Fruit fly (Drosophila melanogaster) whole organism, embryonic: ENCODE measurements around the gene CG9044.
A peak's percentile ranks its signal among the peaks of the same experiment; 100 is the strongest.

Source experiments
- Asciz ChIP-seq: fragments of 200-800 bp; sonication (Bioruptor generic); optimal IDR thresholded peaks from 2 replicates; lab custom pipeline; 2017; ENCODE audit warnings: missing biosample characterization, mild to moderate bottlenecking, missing genetic modification characterization, missing genetic modification reagents
- CG10274 ChIP-seq: fragments of 200-800 bp; sonication (Bioruptor generic); optimal IDR thresholded peaks from 3 replicates; lab custom pipeline; 2017; ENCODE audit warnings: missing biosample characterization, mild to moderate bottlenecking, missing genetic modification characterization
- CG12104 ChIP-seq: fragments of 200-800 bp; sonication (Bioruptor generic); optimal IDR thresholded peaks from 3 replicates; lab custom pipeline; 2016; ENCODE audit warnings: missing biosample characterization, missing genetic modification characterization
- CG15696 ChIP-seq: fragments of 200-800 bp; sonication (Bioruptor generic); optimal IDR thresholded peaks from 2 replicates; lab custom pipeline; 2019; ENCODE audit warnings: missing biosample characterization, mild to moderate bottlenecking, missing genetic modification characterization, moderate library complexity
- CG2120 ChIP-seq: fragments of 200-800 bp; sonication (Bioruptor generic); optimal IDR thresholded peaks from 3 replicates; lab custom pipeline; 2016; ENCODE audit warnings: missing biosample characterization, missing genetic modification characterization
- CG2202 ChIP-seq: fragments of 200-800 bp; sonication (Bioruptor generic); optimal IDR thresholded peaks from 2 replicates; lab custom pipeline; 2018; ENCODE audit warnings: missing biosample characterization, mild to moderate bottlenecking, missing genetic modification characterization
- CG31224 ChIP-seq: fragments of 200-800 bp; sonication (Bioruptor generic); IDR thresholded peaks from 2 replicates; pipeline ENCODE4 v1.3.6; 2022; ENCODE audit warnings: missing biosample characterization, missing genetic modification characterization
- CG31388 ChIP-seq: fragments of 200-800 bp; sonication (Bioruptor generic); optimal IDR thresholded peaks from 2 replicates; lab custom pipeline; 2016; ENCODE audit warnings: missing biosample characterization, missing genetic modification characterization
- CG4282 ChIP-seq: fragments of 200-800 bp; sonication (Bioruptor generic); optimal IDR thresholded peaks from 2 replicates; lab custom pipeline; 2016; ENCODE audit warnings: missing biosample characterization, missing genetic modification characterization
- CG4360 ChIP-seq: fragments of 200-800 bp; sonication (Bioruptor generic); IDR thresholded peaks from 2 replicates; pipeline ENCODE4 v1.3.6; 2022; ENCODE audit warnings: missing biosample characterization, missing genetic modification characterization
- CG4707 ChIP-seq: fragments of 200-800 bp; sonication (Bioruptor generic); optimal IDR thresholded peaks from 2 replicates; lab custom pipeline; 2018; ENCODE audit warnings: missing biosample characterization, mild to moderate bottlenecking, missing genetic modification characterization, moderate library complexity
- CG6689 ChIP-seq: fragments of 200-800 bp; sonication (Bioruptor generic); IDR thresholded peaks from 2 replicates; pipeline ENCODE4 v1.3.6; 2022; ENCODE audit warnings: missing biosample characterization, missing genetic modification characterization
- CG6791 ChIP-seq: fragments of 200-800 bp; sonication (Bioruptor generic); IDR thresholded peaks from 3 replicates; pipeline ENCODE4 v1.3.6; 2022; ENCODE audit warnings: missing biosample characterization, missing genetic modification characterization; ENCODE audit not compliant: partially characterized antibody
- CG7786 ChIP-seq: fragments of 200-800 bp; sonication (Bioruptor generic); optimal IDR thresholded peaks from 2 replicates; lab custom pipeline; 2016; ENCODE audit warnings: missing biosample characterization, missing genetic modification characterization
- CG7928 ChIP-seq: fragments of 200-800 bp; sonication (Bioruptor generic); optimal IDR thresholded peaks from 2 replicates; lab custom pipeline; 2017; ENCODE audit warnings: missing biosample characterization, mild to moderate bottlenecking, missing genetic modification characterization
- D ChIP-seq, 2 experiments: fragments of 200-800 bp in 1 of 2; fragments of >200 bp in 1 of 2; sonication (Bioruptor generic) in 1 of 2; optimal IDR thresholded peaks; 2 replicates in 1 of 2; 3 replicates in 1 of 2; lab custom pipeline; 2017; ENCODE audit warnings: mild to moderate bottlenecking in 1 of 2, missing biosample characterization in 1 of 2, missing genetic modification characterization in 1 of 2, missing genetic modification reagents in 1 of 2
- Fer3 ChIP-seq: fragments of 200-800 bp; sonication (Bioruptor generic); optimal IDR thresholded peaks from 2 replicates; lab custom pipeline; 2018; ENCODE audit warnings: missing biosample characterization, mild to moderate bottlenecking, missing genetic modification characterization, moderate library complexity
- HLHmδ ChIP-seq: fragments of 200-800 bp; sonication (Bioruptor generic); optimal IDR thresholded peaks from 2 replicates; lab custom pipeline; 2018; ENCODE audit warnings: missing biosample characterization, mild to moderate bottlenecking, missing genetic modification characterization, moderate library complexity
- Hr39 ChIP-seq: fragments of >200 bp; optimal IDR thresholded peaks from 2 replicates; lab custom pipeline; 2017
- Pdp1 ChIP-seq, 2 experiments: fragments of 200-800 bp; sonication (Bioruptor generic); optimal IDR thresholded peaks; 3 replicates each; lab custom pipeline; 2016; ENCODE audit warnings: missing biosample characterization in 2 of 2, missing genetic modification characterization in 2 of 2, mild to moderate bottlenecking in 1 of 2, moderate library complexity in 1 of 2
- Ssrp ChIP-seq: fragments of 200-800 bp; sonication (Bioruptor generic); optimal IDR thresholded peaks from 2 replicates; lab custom pipeline; 2018; ENCODE audit warnings: missing biosample characterization, mild to moderate bottlenecking, missing genetic modification characterization, moderate library complexity
- Stat92E ChIP-seq, 3 experiments: fragments of >200 bp in 2 of 3; fragments of 200-800 bp in 1 of 3; sonication (Bioruptor generic) in 1 of 3; optimal IDR thresholded peaks; 2 replicates each; lab custom pipeline; 2017 to 2019; ENCODE audit warnings: missing biosample characterization in 3 of 3, missing genetic modification characterization in 3 of 3, mild to moderate bottlenecking in 1 of 3, moderate library complexity in 1 of 3
- Usf ChIP-seq: fragments of 200-800 bp; sonication (Bioruptor generic); optimal IDR thresholded peaks from 2 replicates; lab custom pipeline; 2017; ENCODE audit warnings: missing genotype, missing biosample characterization, missing genetic modification characterization
- ap ChIP-seq: fragments of 200-800 bp; sonication (Bioruptor generic); IDR thresholded peaks from 2 replicates; pipeline ENCODE4 v1.3.6; 2022; ENCODE audit warnings: missing biosample characterization, missing genetic modification characterization
- bbx ChIP-seq: fragments of 200-800 bp; sonication (Bioruptor generic); IDR thresholded peaks from 2 replicates; pipeline ENCODE4 v1.3.6; 2022; ENCODE audit warnings: missing biosample characterization, missing genetic modification characterization; ENCODE audit not compliant: partially characterized antibody
- crol ChIP-seq: fragments of 200-800 bp; sonication (Bioruptor generic); IDR thresholded peaks from 2 replicates; pipeline ENCODE4 v1.3.6; 2022; ENCODE audit warnings: missing biosample characterization, missing genetic modification characterization
- emc ChIP-seq: fragments of 200-800 bp; sonication (Bioruptor generic); optimal IDR thresholded peaks from 2 replicates; lab custom pipeline; 2016; ENCODE audit warnings: missing biosample characterization, missing genetic modification characterization
- fd3F ChIP-seq: fragments of 200-800 bp; sonication (Bioruptor generic); optimal IDR thresholded peaks from 2 replicates; lab custom pipeline; 2018; ENCODE audit warnings: missing biosample characterization, mild to moderate bottlenecking, missing genetic modification characterization, moderate library complexity
- fd64A ChIP-seq: fragments of 200-800 bp; sonication (Bioruptor generic); optimal IDR thresholded peaks from 3 replicates; lab custom pipeline; 2018; ENCODE audit warnings: missing biosample characterization, mild to moderate bottlenecking, missing genetic modification characterization
- gcm ChIP-seq: fragments of 200-800 bp; sonication (Bioruptor generic); optimal IDR thresholded peaks from 2 replicates; lab custom pipeline; 2019; ENCODE audit warnings: missing biosample characterization, mild to moderate bottlenecking, missing genetic modification characterization, moderate library complexity
- ham ChIP-seq: fragments of 200-800 bp; sonication (Bioruptor generic); IDR thresholded peaks from 2 replicates; pipeline ENCODE4 v1.3.6; 2022; ENCODE audit warnings: missing biosample characterization, missing genetic modification characterization
- her ChIP-seq: fragments of 200-800 bp; sonication (Bioruptor generic); optimal IDR thresholded peaks from 2 replicates; lab custom pipeline; 2016; ENCODE audit warnings: missing biosample characterization, missing genetic modification characterization
- lov ChIP-seq, 2 experiments: fragments of 200-800 bp in 1 of 2; fragments of >200 bp in 1 of 2; sonication (Bioruptor generic) in 1 of 2; IDR thresholded peaks in 1 of 2; optimal IDR thresholded peaks in 1 of 2; 2 replicates in 1 of 2; 3 replicates in 1 of 2; pipeline versions ENCODE4 v1.3.6 to Lab custom; 2017 to 2022; ENCODE audit warnings: missing biosample characterization in 1 of 2, missing genetic modification characterization in 1 of 2
- prd ChIP-seq, 3 experiments: fragments of >200 bp in 2 of 3; fragments of 200-800 bp in 1 of 3; sonication (Bioruptor generic) in 1 of 3; optimal IDR thresholded peaks in 2 of 3; IDR thresholded peaks in 1 of 3; 2 replicates in 2 of 3; 3 replicates in 1 of 3; pipeline versions ENCODE4 v1.3.6 to Lab custom; 2017 to 2022; ENCODE audit warnings: missing biosample characterization in 1 of 3, missing genetic modification characterization in 1 of 3
- ranshi ChIP-seq: fragments of 200-800 bp; sonication (Bioruptor generic); IDR thresholded peaks from 2 replicates; pipeline ENCODE4 v1.3.6; 2022; ENCODE audit warnings: missing biosample characterization, missing genetic modification characterization
- sens ChIP-seq: fragments of 200-800 bp; sonication (Bioruptor generic); peaks from one replicate; lab custom pipeline; 2016; ENCODE audit warnings: missing biosample characterization, missing genetic modification characterization
- slbo ChIP-seq: fragments of 200-800 bp; sonication (Bioruptor generic); IDR thresholded peaks from 2 replicates; pipeline ENCODE4 v1.3.6; 2022; ENCODE audit warnings: missing biosample characterization, missing genetic modification characterization
- so ChIP-seq: fragments of 200-800 bp; sonication (Bioruptor generic); IDR thresholded peaks from 3 replicates; pipeline ENCODE4 v1.3.6; 2022; ENCODE audit warnings: missing biosample characterization, missing genetic modification characterization
- sob ChIP-seq: fragments of 200-800 bp; sonication (Bioruptor generic); IDR thresholded peaks from 2 replicates; pipeline ENCODE4 v1.3.6; 2022; ENCODE audit warnings: missing biosample characterization, missing genetic modification characterization
- sqz ChIP-seq: fragments of 200-800 bp; sonication (Bioruptor generic); optimal IDR thresholded peaks from 3 replicates; lab custom pipeline; 2018; ENCODE audit warnings: missing biosample characterization, mild to moderate bottlenecking, missing genetic modification characterization
- tna ChIP-seq: fragments of 200-800 bp; sonication (Bioruptor generic); IDR thresholded peaks from 2 replicates; pipeline ENCODE4 v1.3.6; 2022; ENCODE audit warnings: missing biosample characterization, missing genetic modification characterization; ENCODE audit not compliant: partially characterized antibody
- twi ChIP-seq: fragments of 200-800 bp; optimal IDR thresholded peaks from 2 replicates; lab custom pipeline; 2019; ENCODE audit warnings: missing biosample characterization, mild to moderate bottlenecking, missing genetic modification characterization, moderate library complexity
- z ChIP-seq: fragments of 200-800 bp; sonication (Bioruptor generic); IDR thresholded peaks from 3 replicates; pipeline ENCODE4 v1.3.6; 2022; ENCODE audit warnings: missing biosample characterization, missing genetic modification characterization
- zen2 ChIP-seq: fragments of 200-800 bp; sonication (Bioruptor generic); IDR thresholded peaks from 3 replicates; pipeline ENCODE4 v1.3.6; 2022; ENCODE audit warnings: missing biosample characterization, missing genetic modification characterization; ENCODE audit not compliant: partially characterized antibody

CG9044 gene

DNA sequence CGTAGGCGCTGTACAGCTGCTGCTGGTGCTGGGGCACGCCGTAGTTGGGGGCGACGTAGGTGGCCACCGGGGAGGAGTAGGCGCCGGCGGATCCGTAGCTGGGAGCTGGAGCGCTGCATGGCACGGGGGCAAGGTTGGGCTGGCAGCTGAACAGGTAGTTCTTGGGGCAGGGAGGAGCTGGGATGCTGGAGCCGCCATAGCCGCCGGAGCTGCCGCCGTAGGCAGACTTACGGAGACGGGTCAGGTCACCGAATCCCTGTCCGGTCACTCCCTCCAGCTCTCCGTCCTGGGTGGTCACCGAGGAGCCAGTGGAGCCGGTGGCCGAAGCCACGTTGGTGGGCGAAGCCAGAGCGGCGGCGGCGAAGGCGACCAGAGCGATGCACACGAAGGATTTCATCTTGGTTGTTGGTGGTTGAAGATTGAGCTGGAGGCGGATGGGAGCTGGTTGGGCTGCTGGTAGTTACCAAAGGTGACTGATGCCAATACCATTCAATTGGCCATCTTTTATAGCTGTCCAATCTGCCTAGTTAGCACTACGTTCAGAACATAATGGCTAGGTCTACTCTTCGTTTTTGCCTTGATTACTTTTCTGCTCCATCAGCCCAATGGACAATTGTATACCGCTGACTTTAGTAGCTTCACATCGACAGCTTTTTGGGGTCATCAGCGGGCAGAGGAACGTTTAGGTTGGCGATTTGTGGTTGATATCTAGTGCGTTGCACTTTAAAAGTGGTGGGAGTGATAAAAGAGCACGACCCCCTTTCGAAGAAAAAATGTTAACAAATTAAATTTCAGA is 10.8 kb downstream of the CG9044 start, which contains the start of gene Vm26Aa (continued):
- TF ChIP-seq Stat92E (GFP tag; optimal IDR thresholded peaks at IDR 0.05; lab: Kevin White, UChicago), result no peak
- TF ChIP-seq CG15696 (tag; lab: Kevin White, UChicago), result no peak
- no peak for TF ChIP-seq CG10274 (GFP tag; lab: Kevin White, UChicago)
- TF ChIP-seq sens, result peak; percentile 32
- TF ChIP-seq Hr39, result peak; percentile 43
- TF ChIP-seq lov (optimal IDR thresholded peaks at IDR 0.05; lab: Kevin White, UChicago), result no peak
- TF ChIP-seq lov (GFP tag; IDR thresholded peaks at IDR 0.05; lab: Robert Waterston, UW), result no peak
- TF ChIP-seq CG7786 (GFP tag; lab: Kevin White, UChicago), result no peak
- no peak for TF ChIP-seq sqz (GFP tag; lab: Kevin White, UChicago)
- 0 out of 2 replicates have a peak, but pooled peaks have one; percentile 9 for TF ChIP-seq CG6689 (GFP tag; lab: Robert Waterston, UW)
- TF ChIP-seq emc, result no peak
- no peak for TF ChIP-seq ranshi (GFP tag; lab: Robert Waterston, UW)
- TF ChIP-seq Usf, result no peak
- TF ChIP-seq Ssrp (tag; lab: Kevin White, UChicago), result no peak

DNA sequence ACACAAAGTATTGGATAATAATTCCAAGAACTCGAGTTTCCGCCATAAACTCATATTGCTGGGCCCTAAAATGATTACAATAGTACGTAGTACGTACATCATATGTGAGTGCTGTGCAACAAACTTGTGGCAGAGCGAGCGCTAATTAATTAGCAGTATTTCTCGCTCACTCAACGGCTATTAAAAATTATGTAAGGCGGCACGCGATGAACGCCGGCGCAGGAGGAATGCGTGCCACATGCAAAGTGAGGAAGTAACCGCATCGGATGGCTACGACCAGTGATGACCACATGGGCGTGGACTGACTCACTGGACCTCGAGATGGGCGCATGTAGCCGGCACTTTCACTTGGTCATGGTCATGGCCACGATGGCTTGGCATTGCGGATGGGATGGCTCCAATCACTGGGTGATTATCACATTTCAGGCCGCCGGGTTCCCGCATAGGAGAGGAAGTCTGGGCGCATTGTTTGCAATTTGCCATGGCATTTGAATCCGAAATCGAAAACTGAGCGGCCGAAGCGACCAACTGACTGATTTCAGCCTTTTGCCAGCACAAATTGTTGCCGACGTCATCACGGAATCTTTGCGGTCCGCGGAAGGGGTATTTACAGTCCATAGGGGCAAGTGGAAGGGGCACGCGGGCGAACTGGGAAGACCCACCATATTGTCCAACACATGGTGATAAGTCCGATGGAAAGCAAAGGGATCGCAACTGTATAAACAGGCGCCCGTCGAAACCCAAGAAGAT is 12.1 kb downstream of the CG9044 start:
- TF ChIP-seq ap (peak; percentile 3; the same call in 1 of the 2 replicates), D (optimal IDR thresholded peaks at IDR 0.05; lab: Kevin White, UChicago) (no peak), D (GFP tag; optimal IDR thresholded peaks at IDR 0.05; lab: Kevin White, UChicago) (no peak), CG4707 (no peak), zen2 (GFP tag; lab: Robert Waterston, UW) (0 out of 3 replicates have a peak, but pooled peaks have one; percentile 16), so (GFP tag; lab: Robert Waterston, UW) (peak; percentile 56; the same call in 1 of the 3 replicates), her (GFP tag; lab: Kevin White, UChicago) (no peak), z (GFP tag; lab: Robert Waterston, UW) (0 out of 3 replicates have a peak, but pooled peaks have one; percentile 7), Asciz (GFP tag; lab: Kevin White, UChicago) (no peak), ham (no peak), fd64A (GFP tag; lab: Kevin White, UChicago) (no peak), Fer3 (tag; lab: Kevin White, UChicago) (no peak), crol (peak; percentile 39; the same call in 1 of the 2 replicates), CG4360 (GFP tag; lab: Robert Waterston, UW) (0 out of 2 replicates have a peak, but pooled peaks have one; percentile 13), HLHmδ (GFP tag; lab: Kevin White, UChicago) (no peak), CG2202 (tag; lab: Kevin White, UChicago) (no peak), CG31224 (GFP tag; lab: Robert Waterston, UW) (no peak), CG12104 (GFP tag; lab: Kevin White, UChicago) (no peak), fd3F (GFP tag; lab: Kevin White, UChicago) (no peak), CG6791 (GFP tag; lab: Robert Waterston, UW) (no peak), twi (peak; percentile 72), tna (GFP tag; lab: Robert Waterston, UW) (no peak), CG4282 (GFP tag; lab: Kevin White, UChicago) (no peak), bbx (GFP tag; lab: Robert Waterston, UW) (peak; percentile 30; the same call in 1 of the 2 replicates), gcm (GFP tag; lab: Kevin White, UChicago) (peak; percentile 24), CG31388 (GFP tag; lab: Kevin White, UChicago) (no peak), Pdp1 (GFP tag; optimal IDR thresholded peaks at IDR 0.05; lab: Kevin White, UChicago) (peak in 1 of 2 experiments; percentile 57), sob (GFP tag; lab: Robert Waterston, UW) (no peak), CG7928 (GFP tag; lab: Kevin White, UChicago) (no peak), prd (optimal IDR thresholded peaks at IDR 0.05; lab: Kevin White, UChicago) (no peak), prd (GFP tag; IDR thresholded peaks at IDR 0.05; lab: Robert Waterston, UW) (0 out of 3 replicates have a peak, but pooled peaks have one; percentile 9), slbo (GFP tag; lab: Robert Waterston, UW) (no peak), CG2120 (GFP tag; lab: Kevin White, UChicago) (no peak)
